Fruit fly (Drosophila melanogaster) whole organism, embryonic: ENCODE data around the gene trus.

Experiments used
- BEAF-32 ChIP-seq: fragments of 200-800 bp; sonication (Bioruptor generic); optimal IDR thresholded peaks from 3 replicates; lab custom pipeline; 2017; ENCODE audit warnings: missing biosample characterization, missing genetic modification characterization, mild to moderate bottlenecking, moderate library complexity, missing genetic modification reagents
- Bdp1 ChIP-seq: fragments of 200-800 bp; sonication (Bioruptor generic); optimal IDR thresholded peaks from 3 replicates; lab custom pipeline; 2016; ENCODE audit warnings: missing biosample characterization, missing genetic modification characterization
- Blimp-1 ChIP-seq: fragments of 200-800 bp; sonication (Bioruptor generic); optimal IDR thresholded peaks from 3 replicates; lab custom pipeline; 2018; ENCODE audit warnings: missing biosample characterization, missing genetic modification characterization, mild to moderate bottlenecking, moderate library complexity, missing genetic modification reagents
- CG10209 ChIP-seq: fragments of 200-800 bp; sonication (Bioruptor generic); optimal IDR thresholded peaks from 3 replicates; lab custom pipeline; 2017; ENCODE audit warnings: missing biosample characterization, mild to moderate bottlenecking, missing genetic modification characterization, missing genetic modification reagents
- CG10366 ChIP-seq: fragments of 200-800 bp; sonication (Bioruptor generic); IDR thresholded peaks from 2 replicates; pipeline ENCODE4 v1.3.6; 2022; ENCODE audit warnings: missing biosample characterization, missing genetic modification characterization
- CG10431 ChIP-seq: fragments of 200-800 bp; sonication (Bioruptor generic); optimal IDR thresholded peaks from 3 replicates; lab custom pipeline; 2018; ENCODE audit warnings: missing biosample characterization, mild to moderate bottlenecking, missing genetic modification characterization
- CG1233 ChIP-seq: fragments of 200-800 bp; sonication (Bioruptor generic); optimal IDR thresholded peaks from 4 replicates; lab custom pipeline; 2018; ENCODE audit warnings: missing biosample characterization, mild to moderate bottlenecking, missing genetic modification characterization
- CG14667 ChIP-seq: fragments of 200-800 bp; sonication (Bioruptor generic); IDR thresholded peaks from 2 replicates; pipeline ENCODE4 v1.3.6; 2022; ENCODE audit warnings: missing biosample characterization, missing genetic modification characterization
- CG14710 ChIP-seq: fragments of 200-800 bp; sonication (Bioruptor generic); optimal IDR thresholded peaks from 3 replicates; lab custom pipeline; 2019; ENCODE audit warnings: missing biosample characterization, mild to moderate bottlenecking, missing genetic modification characterization, moderate library complexity
- CG14965 ChIP-seq: fragments of 200-800 bp; sonication (Bioruptor generic); optimal IDR thresholded peaks from 2 replicates; lab custom pipeline; 2016; ENCODE audit warnings: missing biosample characterization, missing genetic modification characterization, borderline replicate concordance
- CG32772 ChIP-seq: fragments of 200-800 bp; sonication (Bioruptor generic); IDR thresholded peaks from 2 replicates; pipeline ENCODE4 v1.3.6; 2022; ENCODE audit warnings: missing biosample characterization, missing genetic modification characterization
- CG3407 ChIP-seq: fragments of 200-800 bp; sonication (Bioruptor generic); optimal IDR thresholded peaks from 2 replicates; lab custom pipeline; 2018; ENCODE audit warnings: missing biosample characterization, mild to moderate bottlenecking, missing genetic modification characterization
- CG5245 ChIP-seq: fragments of 200-800 bp; sonication (Bioruptor generic); optimal IDR thresholded peaks from 3 replicates; lab custom pipeline; 2016; ENCODE audit warnings: missing biosample characterization, missing genetic modification characterization
- CG6654 ChIP-seq: fragments of 200-800 bp; sonication (Bioruptor generic); optimal IDR thresholded peaks from 2 replicates; lab custom pipeline; 2017; ENCODE audit warnings: missing biosample characterization, mild to moderate bottlenecking, missing genetic modification characterization
- CG6765 ChIP-seq: fragments of 200-800 bp; sonication (Bioruptor generic); optimal IDR thresholded peaks from 3 replicates; lab custom pipeline; 2017; ENCODE audit warnings: missing biosample characterization, mild to moderate bottlenecking, missing genetic modification characterization
- CG7786 ChIP-seq: fragments of 200-800 bp; sonication (Bioruptor generic); optimal IDR thresholded peaks from 2 replicates; lab custom pipeline; 2016; ENCODE audit warnings: missing biosample characterization, missing genetic modification characterization
- CG8765 ChIP-seq: fragments of 200-800 bp; sonication (Bioruptor generic); IDR thresholded peaks from 2 replicates; pipeline ENCODE4 v1.3.6; 2022; ENCODE audit warnings: missing biosample characterization, missing genetic modification characterization
- CG9215 ChIP-seq: fragments of 200-800 bp; sonication (Bioruptor generic); IDR thresholded peaks from 2 replicates; pipeline ENCODE4 v1.3.6; 2022; ENCODE audit warnings: missing biosample characterization, missing genetic modification characterization
- CTCF ChIP-seq: fragments of 200-800 bp; sonication (Bioruptor generic); optimal IDR thresholded peaks from 2 replicates; lab custom pipeline; 2017; ENCODE audit warnings: missing biosample characterization, mild to moderate bottlenecking, missing genetic modification characterization, moderate library complexity
- Dip2 ChIP-seq: fragments of 200-800 bp; sonication (Bioruptor generic); IDR thresholded peaks from 2 replicates; pipeline ENCODE4 v1.3.6; 2022; ENCODE audit warnings: missing biosample characterization, missing genetic modification characterization
- Eip74EF ChIP-seq, 2 experiments: fragments of 200-800 bp in 1 of 2; fragments of >200 bp in 1 of 2; sonication (Bioruptor generic) in 1 of 2; optimal IDR thresholded peaks; 2 replicates each; lab custom pipeline; 2017 to 2019; ENCODE audit warnings: missing biosample characterization in 2 of 2, missing genetic modification characterization in 2 of 2, mild to moderate bottlenecking in 1 of 2, moderate library complexity in 1 of 2
- Fer3 ChIP-seq: fragments of 200-800 bp; sonication (Bioruptor generic); optimal IDR thresholded peaks from 2 replicates; lab custom pipeline; 2018; ENCODE audit warnings: missing biosample characterization, mild to moderate bottlenecking, missing genetic modification characterization, moderate library complexity
- Hand ChIP-seq: fragments of 200-800 bp; sonication (Bioruptor generic); optimal IDR thresholded peaks from 2 replicates; lab custom pipeline; 2017; ENCODE audit warnings: mild to moderate bottlenecking, missing biosample characterization, missing genetic modification reagents, missing genetic modification characterization
- Hr78 ChIP-seq, 2 experiments: fragments of 200-800 bp in 1 of 2; fragments of >200 bp in 1 of 2; sonication (Bioruptor generic) in 1 of 2; optimal IDR thresholded peaks; 2 replicates each; lab custom pipeline; 2017 to 2019; ENCODE audit warnings: missing biosample characterization in 2 of 2, missing genetic modification characterization in 2 of 2, mild to moderate bottlenecking in 1 of 2, moderate library complexity in 1 of 2
- Mad ChIP-seq: fragments of 200-800 bp; sonication (Bioruptor generic); optimal IDR thresholded peaks from 2 replicates; lab custom pipeline; 2016; ENCODE audit warnings: missing biosample characterization, missing genetic modification characterization
- PHDP ChIP-seq: fragments of 200-800 bp; sonication (Bioruptor generic); optimal IDR thresholded peaks from 3 replicates; lab custom pipeline; 2018; ENCODE audit warnings: missing biosample characterization, mild to moderate bottlenecking, missing genetic modification characterization, moderate library complexity
- Six4 ChIP-seq: fragments of 200-800 bp; sonication (Bioruptor generic); optimal IDR thresholded peaks from 2 replicates; lab custom pipeline; 2016; ENCODE audit warnings: missing biosample characterization, missing genetic modification characterization
- Xbp1 ChIP-seq: fragments of 200-800 bp; sonication (Bioruptor generic); optimal IDR thresholded peaks from 3 replicates; lab custom pipeline; 2016; ENCODE audit warnings: missing biosample characterization, mild to moderate bottlenecking, missing genetic modification characterization
- YL-1 ChIP-seq: fragments of 200-800 bp; sonication (Bioruptor generic); optimal IDR thresholded peaks from 3 replicates; lab custom pipeline; 2017; ENCODE audit warnings: missing biosample characterization, mild to moderate bottlenecking, missing genetic modification characterization
- abd-A ChIP-seq: fragments of 200-800 bp; sonication (Bioruptor generic); optimal IDR thresholded peaks from 3 replicates; lab custom pipeline; 2019; ENCODE audit warnings: missing biosample characterization, mild to moderate bottlenecking, missing genetic modification characterization, moderate library complexity
- cato ChIP-seq: fragments of 200-800 bp; sonication (Bioruptor generic); optimal IDR thresholded peaks from 2 replicates; lab custom pipeline; 2016; ENCODE audit warnings: missing biosample characterization, missing genetic modification characterization, borderline replicate concordance
- chif ChIP-seq, 2 experiments: fragments of 200-800 bp; sonication (Bioruptor generic); optimal IDR thresholded peaks; 3 replicates each; lab custom pipeline; 2016; ENCODE audit warnings: missing biosample characterization in 2 of 2, missing genetic modification characterization in 2 of 2
- ci ChIP-seq: fragments of 200-800 bp; sonication (Bioruptor generic); IDR thresholded peaks from 3 replicates; pipeline ENCODE4 v1.3.6; 2022; ENCODE audit warnings: missing biosample characterization, missing genetic modification characterization
- dmrt11E ChIP-seq: fragments of 200-800 bp; sonication (Bioruptor generic); optimal IDR thresholded peaks from 3 replicates; lab custom pipeline; 2018; ENCODE audit warnings: missing biosample characterization, mild to moderate bottlenecking, missing genetic modification characterization, moderate library complexity
- fu2 ChIP-seq: fragments of 200-800 bp; sonication (Bioruptor generic); optimal IDR thresholded peaks from 2 replicates; lab custom pipeline; 2016; ENCODE audit warnings: missing biosample characterization, missing genetic modification characterization
- gcm ChIP-seq: fragments of 200-800 bp; sonication (Bioruptor generic); optimal IDR thresholded peaks from 2 replicates; lab custom pipeline; 2019; ENCODE audit warnings: missing biosample characterization, mild to moderate bottlenecking, missing genetic modification characterization, moderate library complexity
- gcm2 ChIP-seq: fragments of 200-800 bp; sonication (Bioruptor generic); optimal IDR thresholded peaks from 2 replicates; lab custom pipeline; 2016; ENCODE audit warnings: missing biosample characterization, missing genetic modification characterization
- jing ChIP-seq: fragments of 200-800 bp; sonication (Bioruptor generic); optimal IDR thresholded peaks from 2 replicates; lab custom pipeline; 2018; ENCODE audit warnings: missing biosample characterization, mild to moderate bottlenecking, missing genetic modification characterization
- kay ChIP-seq: fragments of 200-800 bp; sonication (Bioruptor generic); optimal IDR thresholded peaks from 2 replicates; lab custom pipeline; 2016; ENCODE audit warnings: missing biosample characterization, missing genetic modification characterization
- lbe ChIP-seq: fragments of 200-800 bp; sonication (Bioruptor generic); optimal IDR thresholded peaks from 2 replicates; lab custom pipeline; 2016; ENCODE audit warnings: missing biosample characterization, mild to moderate bottlenecking, missing genetic modification characterization
- lilli ChIP-seq: fragments of 200-800 bp; sonication (Bioruptor generic); optimal IDR thresholded peaks from 3 replicates; lab custom pipeline; 2016; ENCODE audit warnings: missing biosample characterization, missing genetic modification characterization
- nmo ChIP-seq: fragments of 200-800 bp; sonication (Bioruptor generic); optimal IDR thresholded peaks from 2 replicates; lab custom pipeline; 2018; ENCODE audit warnings: missing biosample characterization, mild to moderate bottlenecking, missing genetic modification characterization, moderate library complexity
- oc ChIP-seq: fragments of 200-800 bp; sonication (Bioruptor generic); optimal IDR thresholded peaks from 2 replicates; lab custom pipeline; 2018; ENCODE audit warnings: missing biosample characterization, mild to moderate bottlenecking, missing genetic modification characterization, moderate library complexity
- pros ChIP-seq: fragments of 200-800 bp; sonication (Bioruptor generic); optimal IDR thresholded peaks from 3 replicates; lab custom pipeline; 2019; ENCODE audit warnings: missing biosample characterization, mild to moderate bottlenecking, missing genetic modification characterization, moderate library complexity
- seq ChIP-seq: fragments of 200-800 bp; sonication (Bioruptor generic); IDR thresholded peaks from 2 replicates; pipeline ENCODE4 v1.3.6; 2022; ENCODE audit warnings: missing biosample characterization, missing genetic modification characterization
- tin ChIP-seq: fragments of 200-800 bp; sonication (Bioruptor generic); optimal IDR thresholded peaks from 3 replicates; lab custom pipeline; 2016; ENCODE audit warnings: missing biosample characterization, missing genetic modification characterization
- tio ChIP-seq: fragments of 200-800 bp; sonication (Bioruptor generic); optimal IDR thresholded peaks from 2 replicates; lab custom pipeline; 2017; ENCODE audit warnings: missing biosample characterization, missing genetic modification characterization, inconsistent platforms
- tll ChIP-seq, 2 experiments: fragments of 200-800 bp in 1 of 2; fragments of >200 bp in 1 of 2; sonication (Bioruptor generic) in 1 of 2; optimal IDR thresholded peaks; 2 replicates each; lab custom pipeline; 2017 to 2019; ENCODE audit warnings: missing biosample characterization in 2 of 2, missing genetic modification characterization in 2 of 2, mild to moderate bottlenecking in 1 of 2, moderate library complexity in 1 of 2
- tup ChIP-seq: fragments of 200-800 bp; sonication (Bioruptor generic); optimal IDR thresholded peaks from 2 replicates; lab custom pipeline; 2016; ENCODE audit warnings: missing biosample characterization, mild to moderate bottlenecking, missing genetic modification characterization, moderate library complexity
- vnd ChIP-seq: fragments of 200-800 bp; sonication (Bioruptor generic); IDR thresholded peaks from 3 replicates; pipeline ENCODE4 v1.3.6; 2022; ENCODE audit warnings: missing biosample characterization, missing genetic modification characterization; ENCODE audit not compliant: partially characterized antibody

trus gene

dm6 chr3R:12422379-12422975 lies 33.9 kb upstream of the trus start, which contains the start of the genes Scgbeta and CG17202 (continued):
- no peak for TF ChIP-seq tio (GFP tag; lab: Kevin White, UChicago)
- TF ChIP-seq CG1233 (GFP tag; lab: Kevin White, UChicago): no peak
- TF ChIP-seq Hr78 (GFP tag; optimal IDR thresholded peaks at IDR 0.05; lab: Kevin White, UChicago): no peak
- TF ChIP-seq CG14710 (tag; lab: Kevin White, UChicago): peak; percentile 73
- TF ChIP-seq dmrt11E (tag; lab: Kevin White, UChicago): no peak
- TF ChIP-seq tup: no peak
- TF ChIP-seq pros (GFP tag; lab: Kevin White, UChicago): no peak
- no peak for TF ChIP-seq CTCF (GFP tag; lab: Kevin White, UChicago)
- peak; percentile 49 for TF ChIP-seq lilli (GFP tag; lab: Kevin White, UChicago)
- TF ChIP-seq CG10431 (GFP tag; lab: Kevin White, UChicago): no peak
- peak; percentile 59 for TF ChIP-seq YL-1 (GFP tag; lab: Kevin White, UChicago)
- no peak for TF ChIP-seq CG10209 (GFP tag; lab: Kevin White, UChicago)
- no peak for TF ChIP-seq Dip2
- TF ChIP-seq lbe: no peak
- no peak for TF ChIP-seq CG8765 (GFP tag; lab: Robert Waterston, UW)
- TF ChIP-seq CG10366: no peak
- TF ChIP-seq Hand (GFP tag; lab: Kevin White, UChicago): no peak
- TF ChIP-seq Xbp1: peak; percentile 41
- peak; percentile 3 for TF ChIP-seq CG7786 (GFP tag; lab: Kevin White, UChicago)
- TF ChIP-seq CG14667 (GFP tag; lab: Robert Waterston, UW): no peak
- no peak for TF ChIP-seq CG6654 (GFP tag; lab: Kevin White, UChicago)
- 0 out of 3 replicates have a peak, but pooled peaks have one; percentile 29 for TF ChIP-seq ci (GFP tag; lab: Robert Waterston, UW)
- no peak for TF ChIP-seq CG14965 (GFP tag; lab: Kevin White, UChicago)
- TF ChIP-seq tin (GFP tag; lab: Kevin White, UChicago): no peak
- TF ChIP-seq gcm2 (GFP tag; lab: Kevin White, UChicago): no peak
- no peak for TF ChIP-seq abd-A (tag; lab: Kevin White, UChicago)
- no peak for TF ChIP-seq Fer3 (tag; lab: Kevin White, UChicago)
- no peak for TF ChIP-seq CG32772 (GFP tag; lab: Robert Waterston, UW)
- no peak for TF ChIP-seq PHDP
- TF ChIP-seq CG6765 (GFP tag; lab: Kevin White, UChicago): no peak
- peak; percentile 38 for TF ChIP-seq fu2 (GFP tag; lab: Kevin White, UChicago)
- TF ChIP-seq seq (GFP tag; lab: Robert Waterston, UW): no peak
- TF ChIP-seq gcm (GFP tag; lab: Kevin White, UChicago): no peak
- no peak for TF ChIP-seq CG5245 (GFP tag; lab: Kevin White, UChicago)
- no peak for TF ChIP-seq cato (GFP tag; lab: Kevin White, UChicago)
- no peak for TF ChIP-seq Blimp-1 (GFP tag; lab: Kevin White, UChicago)
- no peak for TF ChIP-seq jing (GFP tag; lab: Kevin White, UChicago)
- TF ChIP-seq nmo (GFP tag; lab: Kevin White, UChicago): peak; percentile 39
- TF ChIP-seq chif (GFP tag; optimal IDR thresholded peaks at IDR 0.05; lab: Kevin White, UChicago): peak in 1 of 2 experiments; percentile 8
- TF ChIP-seq tll (GFP tag; optimal IDR thresholded peaks at IDR 0.05; lab: Kevin White, UChicago): peak in 1 of 2 experiments; percentile 44
- no peak for TF ChIP-seq Bdp1 (GFP tag; lab: Kevin White, UChicago)
- TF ChIP-seq kay (GFP tag; lab: Kevin White, UChicago): no peak
- no peak for TF ChIP-seq vnd (GFP tag; lab: Robert Waterston, UW)
- TF ChIP-seq CG9215 (GFP tag; lab: Robert Waterston, UW): no peak
- peak; percentile 37 for TF ChIP-seq BEAF-32 (GFP tag; lab: Kevin White, UChicago)
- no peak for TF ChIP-seq CG3407 (GFP tag; lab: Kevin White, UChicago)
- no peak for TF ChIP-seq Mad (GFP tag; lab: Kevin White, UChicago)
- no peak for TF ChIP-seq Eip74EF (GFP tag; optimal IDR thresholded peaks at IDR 0.05; lab: Kevin White, UChicago)
- TF ChIP-seq Six4: no peak
- no peak for TF ChIP-seq oc (tag; lab: Kevin White, UChicago)
